Worm (Caenorhabditis elegans) whole organism, early embryonic: ENCODE results near the gene W06A7.4.

Source experiments
- ama-1 ChIP-seq: fragments of 150-350 bp; optimal IDR thresholded peaks from 2 replicates; lab custom pipeline; 2014
- tbx-11 ChIP-seq: fragments of 200-800 bp; sonication (Bioruptor generic); IDR thresholded peaks from 2 replicates; pipeline ENCODE4 v1.3.6; 2022; ENCODE audit warnings: missing genetic modification characterization, missing compliant biosample characterization
- tra-4 ChIP-seq: sonication (generic microtip); optimal IDR thresholded peaks from 2 replicates; lab custom pipeline; 2017; ENCODE audit warnings: missing genetic modification characterization, missing compliant biosample characterization

DNA sequence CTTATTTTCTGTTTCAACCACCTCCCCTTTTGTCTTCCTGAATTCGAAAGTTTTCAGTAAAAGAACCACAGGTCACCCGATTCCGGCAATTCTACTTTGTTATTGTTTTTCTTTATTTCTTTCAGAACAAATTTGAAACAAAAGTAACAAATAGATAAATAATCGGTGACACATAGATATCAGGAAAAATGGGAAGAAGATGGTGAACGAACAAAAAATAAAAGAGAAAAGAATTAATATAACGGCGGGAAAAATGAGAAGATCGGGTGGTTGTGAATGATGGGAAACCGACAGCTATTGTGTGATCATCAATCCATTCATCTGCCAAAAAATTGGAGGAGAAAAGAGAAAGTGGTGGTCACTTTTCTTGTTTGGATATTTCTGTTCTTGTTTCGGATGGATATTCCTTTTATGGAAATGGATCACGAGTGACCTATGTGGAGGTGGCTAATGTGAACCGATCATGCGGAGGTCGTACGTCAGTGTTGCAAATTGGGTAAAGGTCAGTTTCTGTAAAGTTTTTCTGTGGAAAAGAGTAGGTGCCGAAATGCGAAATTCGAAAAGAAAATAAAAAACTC lies 53.1 kb downstream of the W06A7.4 start:
- no peak for TF ChIP-seq ama-1 (lab: Kevin White, UChicago)
- no peak for TF ChIP-seq tbx-11 (GFP tag; lab: Robert Waterston, UW)
- TF ChIP-seq tra-4 (tag; lab: Kevin White, UChicago), result no peak
